Worm (Caenorhabditis elegans) whole organism, L4 larva: ENCODE results near the gene Y69E1A.4.
A peak's percentile ranks its signal among the peaks of the same experiment; 100 is the strongest.

Source experiments
- F10B5.3 ChIP-seq: sonication (generic microtip); optimal IDR thresholded peaks from 2 replicates; lab custom pipeline; 2016; ENCODE audit warnings: mild to moderate bottlenecking, missing genetic modification characterization, missing compliant biosample characterization
- F44E2.7 ChIP-seq: fragments of 200-800 bp; sonication (Bioruptor generic); IDR thresholded peaks from 2 replicates; pipeline ENCODE4 v2.1.2; 2022; ENCODE audit warnings: missing genetic modification characterization, missing compliant biosample characterization
- F49E8.2 ChIP-seq: sonication (generic microtip); optimal IDR thresholded peaks from 2 replicates; lab custom pipeline; 2016; ENCODE audit warnings: missing compliant biosample characterization, mild to moderate bottlenecking, missing genetic modification characterization, borderline replicate concordance
- Y105C5A.15 ChIP-seq: fragments of 200-800 bp; sonication (Bioruptor generic); IDR thresholded peaks from 2 replicates; pipeline ENCODE4 v1.3.6; 2022; ENCODE audit warnings: missing genetic modification characterization, missing compliant biosample characterization
- Y5F2A.4 ChIP-seq: fragments of 200-800 bp; sonication (Bioruptor generic); optimal IDR thresholded peaks from 2 replicates; lab custom pipeline; 2018; ENCODE audit warnings: mild to moderate bottlenecking, missing genetic modification characterization, missing compliant biosample characterization
- Y75B8A.6 ChIP-seq: fragments of 200-800 bp; sonication (Bioruptor generic); IDR thresholded peaks from 2 replicates; pipeline ENCODE4 v1.3.6; 2022; ENCODE audit warnings: missing genetic modification reagents, missing genetic modification characterization, missing compliant biosample characterization
- ZK337.2 ChIP-seq: fragments of 200-800 bp; sonication (Bioruptor generic); IDR thresholded peaks from 2 replicates; pipeline ENCODE4 v1.3.6; 2022; ENCODE audit warnings: missing genetic modification reagents, missing genetic modification characterization, missing compliant biosample characterization
- ZK546.5 ChIP-seq, 2 experiments: sonication (generic microtip); optimal IDR thresholded peaks; 2 replicates each; lab custom pipeline; 2017; ENCODE audit warnings: missing biosample characterization in 2 of 2, missing genetic modification characterization in 2 of 2
- aha-1 ChIP-seq: fragments of 150-350 bp; peaks from one replicate; lab custom pipeline; 2014; ENCODE audit warnings: missing biosample characterization, missing genetic modification characterization
- ceh-28 ChIP-seq: fragments of 150-350 bp; optimal IDR thresholded peaks from 2 replicates; lab custom pipeline; 2014; ENCODE audit warnings: missing biosample characterization, missing genetic modification reagents, missing genetic modification characterization
- ceh-44 ChIP-seq: fragments of 200-800 bp; sonication (Bioruptor generic); IDR thresholded peaks from 2 replicates; pipeline ENCODE4 v1.3.6; 2022; ENCODE audit warnings: missing genetic modification reagents, missing genetic modification characterization, missing compliant biosample characterization
- ceh-62 ChIP-seq: sonication (generic microtip); optimal IDR thresholded peaks from 2 replicates; lab custom pipeline; 2017; ENCODE audit warnings: missing biosample characterization, missing genetic modification characterization
- ceh-82 ChIP-seq: sonication (generic microtip); optimal IDR thresholded peaks from 2 replicates; lab custom pipeline; 2017; ENCODE audit warnings: missing biosample characterization, missing genetic modification characterization
- ctbp-1 ChIP-seq: fragments of 200-800 bp; sonication (Bioruptor generic); IDR thresholded peaks from 2 replicates; pipeline ENCODE4 v1.3.6; 2022; ENCODE audit warnings: missing genetic modification reagents, missing genetic modification characterization, missing compliant biosample characterization
- daf-12 ChIP-seq: fragments of 150-350 bp; optimal IDR thresholded peaks from 2 replicates; lab custom pipeline; 2014; ENCODE audit warnings: missing biosample characterization, missing genetic modification reagents, missing genetic modification characterization
- daf-16 ChIP-seq, 3 experiments: sonication (generic microtip); optimal IDR thresholded peaks; 2 replicates each; lab custom pipeline; 2016 to 2017; ENCODE audit warnings: missing genetic modification characterization in 3 of 3, missing genetic modification reagents in 3 of 3, mild to moderate bottlenecking in 2 of 3, missing compliant biosample characterization in 2 of 3, missing biosample characterization in 1 of 3, moderate library complexity in 1 of 3
- dmd-6 ChIP-seq: fragments of 200-800 bp; sonication (Bioruptor generic); IDR thresholded peaks from 2 replicates; pipeline ENCODE4 v1.3.6; 2022; ENCODE audit warnings: missing genetic modification reagents, missing genetic modification characterization, missing compliant biosample characterization
- egl-43 ChIP-seq: fragments of 200-800 bp; sonication (Bioruptor generic); IDR thresholded peaks from 2 replicates; pipeline ENCODE4 v1.3.6; 2022; ENCODE audit warnings: missing genetic modification reagents, missing genetic modification characterization, missing compliant biosample characterization
- fkh-10 ChIP-seq: fragments of 150-350 bp; optimal IDR thresholded peaks from 2 replicates; lab custom pipeline; 2014; ENCODE audit warnings: missing biosample characterization, missing genetic modification reagents, missing genetic modification characterization
- fos-1 ChIP-seq: fragments of 150-350 bp; optimal IDR thresholded peaks from 2 replicates; lab custom pipeline; 2014; ENCODE audit warnings: missing biosample characterization, missing genetic modification characterization
- hif-1 ChIP-seq, 2 experiments: sonication (generic microtip); optimal IDR thresholded peaks; 2 replicates each; lab custom pipeline; 2016 to 2017; ENCODE audit warnings: missing compliant biosample characterization in 2 of 2, missing genetic modification characterization in 2 of 2, missing genetic modification reagents in 2 of 2, missing genotype in 2 of 2, mild to moderate bottlenecking in 1 of 2
- lin-1 ChIP-seq: fragments of 200-800 bp; sonication (Bioruptor generic); IDR thresholded peaks from 2 replicates; pipeline ENCODE4 v1.3.6; 2022; ENCODE audit warnings: missing genetic modification reagents, missing genetic modification characterization, missing compliant biosample characterization
- lin-29 ChIP-seq: fragments of 200-800 bp; sonication (Bioruptor generic); IDR thresholded peaks from 2 replicates; pipeline ENCODE4 v1.3.6; 2022; ENCODE audit warnings: missing genetic modification reagents, missing genetic modification characterization, missing compliant biosample characterization
- lin-38 ChIP-seq: fragments of 200-800 bp; sonication (Bioruptor generic); IDR thresholded peaks from 2 replicates; pipeline ENCODE4 v1.3.6; 2022; ENCODE audit warnings: missing genetic modification reagents, missing genetic modification characterization, missing compliant biosample characterization
- lin-39 ChIP-seq: fragments of 150-350 bp; optimal IDR thresholded peaks from 2 replicates; lab custom pipeline; 2014; ENCODE audit warnings: missing biosample characterization, missing genetic modification reagents, missing genetic modification characterization
- madf-9 ChIP-seq: fragments of 200-800 bp; sonication (Bioruptor generic); conservative IDR thresholded peaks from 2 replicates; pipeline ENCODE4 v1.3.6; 2022; ENCODE audit warnings: missing genetic modification reagents, missing genetic modification characterization, missing compliant biosample characterization
- mdl-1 ChIP-seq, 2 experiments: fragments of 150-350 bp in 1 of 2; sonication (generic microtip) in 1 of 2; optimal IDR thresholded peaks; 2 replicates each; lab custom pipeline; 2014 to 2017; ENCODE audit warnings: missing biosample characterization in 2 of 2, missing genetic modification characterization in 2 of 2
- mep-1 ChIP-seq: fragments of 150-350 bp; sonication (generic microtip); optimal IDR thresholded peaks from 3 replicates; lab custom pipeline; 2014; ENCODE audit warnings: missing biosample characterization, missing genetic modification characterization
- mes-2 ChIP-seq: sonication (generic microtip); optimal IDR thresholded peaks from 2 replicates; lab custom pipeline; 2016; ENCODE audit warnings: missing genotype, mild to moderate bottlenecking, missing genetic modification characterization, missing compliant biosample characterization; ENCODE audit not compliant: poor library complexity, severe bottlenecking
- mxl-2 ChIP-seq: fragments of 200-800 bp; sonication (Bioruptor generic); conservative IDR thresholded peaks from 2 replicates; pipeline ENCODE4 v1.3.6; 2022; ENCODE audit warnings: missing genetic modification reagents, missing genetic modification characterization, missing compliant biosample characterization
- nhr-10 ChIP-seq: fragments of 150-350 bp; optimal IDR thresholded peaks from 2 replicates; lab custom pipeline; 2014; ENCODE audit warnings: missing biosample characterization, missing genetic modification characterization
- nhr-102 ChIP-seq: sonication (generic microtip); optimal IDR thresholded peaks from 2 replicates; lab custom pipeline; 2016; ENCODE audit warnings: mild to moderate bottlenecking, missing genetic modification characterization, moderate library complexity, missing compliant biosample characterization
- nhr-11 ChIP-seq: fragments of 150-350 bp; optimal IDR thresholded peaks from 2 replicates; lab custom pipeline; 2014; ENCODE audit warnings: missing biosample characterization, missing genetic modification characterization
- nhr-28 ChIP-seq: fragments of 150-350 bp; optimal IDR thresholded peaks from 2 replicates; lab custom pipeline; 2014; ENCODE audit warnings: missing biosample characterization, missing genetic modification characterization
- nhr-77 ChIP-seq: fragments of 150-350 bp; optimal IDR thresholded peaks from 2 replicates; lab custom pipeline; 2014; ENCODE audit warnings: missing biosample characterization, missing genetic modification characterization
- php-3 ChIP-seq: fragments of 200-800 bp; sonication (Bioruptor generic); IDR thresholded peaks from 2 replicates; pipeline ENCODE4 v1.3.6; 2022; ENCODE audit warnings: missing genetic modification reagents, missing genetic modification characterization, missing compliant biosample characterization
- pqm-1 ChIP-seq: sonication (generic microtip); optimal IDR thresholded peaks from 2 replicates; lab custom pipeline; 2017; ENCODE audit warnings: missing biosample characterization, missing genetic modification characterization
- rbr-2 ChIP-seq: sonication (generic microtip); optimal IDR thresholded peaks from 2 replicates; lab custom pipeline; 2016; ENCODE audit warnings: missing genotype, missing genetic modification characterization, missing compliant biosample characterization
- saeg-2 ChIP-seq: fragments of 200-800 bp; sonication (Bioruptor generic); IDR thresholded peaks from 2 replicates; pipeline ENCODE4 v1.3.6; 2022; ENCODE audit warnings: missing genetic modification reagents, missing genetic modification characterization, missing compliant biosample characterization
- spr-1 ChIP-seq: sonication (generic microtip); optimal IDR thresholded peaks from 2 replicates; lab custom pipeline; 2016; ENCODE audit warnings: mild to moderate bottlenecking, missing genetic modification characterization, missing compliant biosample characterization
- tag-97 ChIP-seq: fragments of 200-800 bp; sonication (Bioruptor generic); IDR thresholded peaks from 2 replicates; pipeline ENCODE4 v1.3.6; 2022; ENCODE audit warnings: missing genetic modification characterization, missing compliant biosample characterization
- tra-1 ChIP-seq: fragments of 200-800 bp; sonication (Bioruptor generic); IDR thresholded peaks from 2 replicates; pipeline ENCODE4 v1.3.6; 2022; ENCODE audit warnings: missing genetic modification reagents, missing genetic modification characterization, missing compliant biosample characterization
- unc-130 ChIP-seq: sonication (generic microtip); optimal IDR thresholded peaks from 2 replicates; lab custom pipeline; 2016; ENCODE audit warnings: missing genetic modification reagents, missing genetic modification characterization, missing compliant biosample characterization
- unc-39 ChIP-seq: sonication (generic microtip); optimal IDR thresholded peaks from 2 replicates; lab custom pipeline; 2017; ENCODE audit warnings: missing biosample characterization, missing genetic modification characterization
- unc-62 ChIP-seq, 3 experiments: fragments of 150-350 bp in 1 of 3; sonication (generic microtip); optimal IDR thresholded peaks in 2 of 3; peaks in 1 of 3; 1 replicate in 1 of 3; 2 replicates in 2 of 3; lab custom pipeline; 2014 to 2017; ENCODE audit warnings: missing biosample characterization in 3 of 3, missing genetic modification characterization in 3 of 3, missing genetic modification reagents in 3 of 3, missing genotype in 1 of 3
- zag-1 ChIP-seq: fragments of 150-350 bp; optimal IDR thresholded peaks from 2 replicates; lab custom pipeline; 2014; ENCODE audit warnings: missing biosample characterization, missing genetic modification characterization
- zfp-2 ChIP-seq: sonication (generic microtip); optimal IDR thresholded peaks from 2 replicates; lab custom pipeline; 2016; ENCODE audit warnings: mild to moderate bottlenecking, missing genetic modification characterization, missing compliant biosample characterization
- zfp-3 ChIP-seq: fragments of 200-800 bp; sonication (Bioruptor generic); conservative IDR thresholded peaks from 2 replicates; pipeline ENCODE4 v1.3.6; 2022; ENCODE audit warnings: missing genetic modification reagents, missing genetic modification characterization, missing compliant biosample characterization

Y69E1A.4 gene

ce11 chrIV:10935853-10936491 is 19.1 kb upstream of the Y69E1A.4 start, which contains the start of gene lgg-2 (continued):
- TF ChIP-seq ZK546.5 (tag; optimal IDR thresholded peaks at IDR 0.05; lab: Kevin White, UChicago), result no peak
- TF ChIP-seq F44E2.7 (GFP tag; lab: Robert Waterston, UW), result no peak
- TF ChIP-seq mep-1 (tag; lab: Kevin White, UChicago), result peak; percentile 97
- peak; percentile 65; the same call in 1 of the 2 replicates for TF ChIP-seq egl-43 (GFP tag; lab: Robert Waterston, UW)
- TF ChIP-seq daf-16 (GFP tag; optimal IDR thresholded peaks at IDR 0.05; lab: Kevin White, UChicago), result peak; percentile 63 to 70
- peak; percentile 93 for TF ChIP-seq daf-16 (tag; optimal IDR thresholded peaks at IDR 0.05; lab: Kevin White, UChicago)
- peak; percentile 73 for TF ChIP-seq lin-38
- no peak for TF ChIP-seq rbr-2 (tag; lab: Kevin White, UChicago)
- no peak for TF ChIP-seq unc-39 (tag; lab: Kevin White, UChicago)
- 0 out of 2 replicates have a peak, but pooled peaks have one; percentile 55 for TF ChIP-seq php-3 (GFP tag; lab: Robert Waterston, UW)
- TF ChIP-seq hif-1 (tag; optimal IDR thresholded peaks at IDR 0.05; lab: Kevin White, UChicago), result peak; percentile 24 to 77
- peak in 1 of 2 experiments; percentile 99 for TF ChIP-seq unc-62 (GFP tag; optimal IDR thresholded peaks at IDR 0.05 in 1 of 2; lab: Kevin White, UChicago)
- peak; percentile 67 for TF ChIP-seq unc-62 (tag; optimal IDR thresholded peaks at IDR 0.05; lab: Kevin White, UChicago)
- TF ChIP-seq nhr-10 (tag; lab: Kevin White, UChicago), result peak; percentile 80
- TF ChIP-seq ceh-62, result no peak
- TF ChIP-seq daf-12 (tag; lab: Kevin White, UChicago), result no peak
- TF ChIP-seq tra-1 (GFP tag; lab: Robert Waterston, UW), result peak; percentile 92
- TF ChIP-seq Y5F2A.4 (GFP tag; lab: Kevin White, UChicago), result peak; percentile 12
- TF ChIP-seq F10B5.3 (tag; lab: Kevin White, UChicago), result peak; percentile 6

DNA sequence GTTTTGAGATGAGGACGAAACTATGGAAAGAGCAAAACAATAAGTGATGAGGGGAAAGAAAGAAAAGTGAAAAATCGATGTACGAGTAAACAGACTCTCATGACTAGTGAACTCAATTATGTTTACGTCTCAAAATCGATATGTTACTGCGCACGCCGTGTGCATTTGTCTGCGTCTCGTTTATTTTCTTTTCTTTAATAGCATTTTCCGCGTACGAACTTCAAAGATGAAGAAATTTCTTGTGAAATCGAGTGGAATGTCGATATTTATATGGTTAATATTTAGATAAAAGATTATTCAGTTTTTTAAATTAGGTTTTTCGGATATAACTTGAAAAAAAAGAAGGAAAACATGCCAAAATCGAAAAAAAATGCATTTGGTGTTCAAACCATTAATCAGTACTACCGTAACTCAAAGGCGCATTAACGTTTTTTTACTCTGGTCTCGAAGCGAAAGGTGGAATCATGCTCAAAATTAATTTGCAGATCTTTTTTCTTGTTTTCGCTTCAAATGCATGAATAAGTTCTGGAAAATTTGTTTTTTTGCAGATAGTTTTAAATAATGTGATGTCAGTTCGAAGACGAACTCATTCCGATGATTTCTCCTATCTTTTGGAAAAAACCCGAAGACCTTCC is 18.0 kb upstream of the Y69E1A.4 start, which contains the start of gene fic-1:
fic-1 (plus strand) TSS at position 549 of the 635 bp plus-strand sequence.
- TF ChIP-seq tag-97 (GFP tag; lab: Robert Waterston, UW) (no peak), fkh-10 (GFP tag; lab: Kevin White, UChicago) (peak; percentile 95), Y105C5A.15 (GFP tag; lab: Robert Waterston, UW) (no peak), saeg-2 (GFP tag; lab: Robert Waterston, UW) (no peak), zag-1 (tag; lab: Kevin White, UChicago) (no peak), zfp-3 (GFP tag; lab: Robert Waterston, UW) (no peak), ceh-82 (tag; lab: Kevin White, UChicago) (no peak), aha-1 (tag; lab: Kevin White, UChicago) (no peak), zfp-2 (no peak), ZK337.2 (GFP tag; lab: Robert Waterston, UW) (no peak), Y75B8A.6 (no peak), mxl-2 (GFP tag; lab: Robert Waterston, UW) (no peak), lin-1 (GFP tag; lab: Robert Waterston, UW) (no peak), madf-9 (no peak), spr-1 (tag; lab: Kevin White, UChicago) (no peak), fos-1 (tag; lab: Kevin White, UChicago) (no peak), F49E8.2 (tag; lab: Kevin White, UChicago) (no peak), ceh-28 (tag; lab: Kevin White, UChicago) (peak; percentile 64), lin-29 (GFP tag; lab: Robert Waterston, UW) (no peak), nhr-102 (tag; lab: Kevin White, UChicago) (no peak), lin-39 (tag; lab: Kevin White, UChicago) (no peak), ceh-44 (GFP tag; lab: Robert Waterston, UW) (no peak), nhr-11 (tag; lab: Kevin White, UChicago) (peak; percentile 57), pqm-1 (no peak), mdl-1 (tag; optimal IDR thresholded peaks at IDR 0.05; lab: Kevin White, UChicago) (peak; percentile 54 to 93), mes-2 (tag; lab: Kevin White, UChicago) (peak; percentile 41), dmd-6 (peak; percentile 58), nhr-28 (tag; lab: Kevin White, UChicago) (peak; percentile 14), php-3 (GFP tag; lab: Robert Waterston, UW) (no peak), ctbp-1 (GFP tag; lab: Robert Waterston, UW) (peak; percentile 54; the same call in 1 of the 2 replicates), unc-130 (GFP tag; lab: Kevin White, UChicago) (no peak), nhr-77 (no peak)
